Worm (Caenorhabditis elegans) whole organism, L3 larva: ENCODE data around the gene his-35.

Source experiments
- aly-2 ChIP-seq: fragments of 150-350 bp; optimal IDR thresholded peaks from 2 replicates; lab custom pipeline; 2014; ENCODE audit warnings: missing biosample characterization, missing genetic modification characterization
- ama-1 ChIP-seq: fragments of 150-350 bp; optimal IDR thresholded peaks from 2 replicates; lab custom pipeline; 2018
- ceh-16 ChIP-seq: sonication (generic microtip); optimal IDR thresholded peaks from 2 replicates; lab custom pipeline; 2017; ENCODE audit warnings: missing biosample characterization, missing genetic modification characterization
- ceh-28 ChIP-seq: fragments of 150-350 bp; optimal IDR thresholded peaks from 2 replicates; lab custom pipeline; 2014; ENCODE audit warnings: missing biosample characterization, missing genetic modification reagents, missing genetic modification characterization
- ceh-82 ChIP-seq: fragments of 150-350 bp; optimal IDR thresholded peaks from 2 replicates; lab custom pipeline; 2014; ENCODE audit warnings: missing biosample characterization, missing genetic modification characterization
- ceh-9 ChIP-seq: sonication (generic microtip); optimal IDR thresholded peaks from 2 replicates; lab custom pipeline; 2018; ENCODE audit warnings: missing biosample characterization, missing genetic modification characterization
- daf-12 ChIP-seq: fragments of 150-350 bp; optimal IDR thresholded peaks from 2 replicates; lab custom pipeline; 2014; ENCODE audit warnings: missing biosample characterization, missing genetic modification reagents, missing genetic modification characterization
- egl-27 ChIP-seq: sonication (generic microtip); optimal IDR thresholded peaks from 4 replicates; lab custom pipeline; 2017; ENCODE audit warnings: missing biosample characterization, missing genetic modification reagents, missing genetic modification characterization
- egl-5 ChIP-seq: fragments of 150-350 bp; optimal IDR thresholded peaks from 2 replicates; lab custom pipeline; 2017; ENCODE audit warnings: missing biosample characterization, missing genetic modification reagents, missing genetic modification characterization, inconsistent platforms
- elt-1 ChIP-seq: fragments of 150-350 bp; optimal IDR thresholded peaks from 2 replicates; lab custom pipeline; 2014; ENCODE audit warnings: missing biosample characterization, missing genetic modification characterization
- elt-2 ChIP-seq: sonication (generic microtip); optimal IDR thresholded peaks from 2 replicates; lab custom pipeline; 2016; ENCODE audit warnings: missing genetic modification reagents, mild to moderate bottlenecking, missing genetic modification characterization, missing compliant biosample characterization
- elt-3 ChIP-seq, 3 experiments: fragments of 150-350 bp in 1 of 3; sonication (generic microtip) in 2 of 3; optimal IDR thresholded peaks; 2 replicates in 2 of 3; 4 replicates in 1 of 3; lab custom pipeline; 2014 to 2017; ENCODE audit warnings: missing biosample characterization in 3 of 3, missing genetic modification characterization in 3 of 3
- eor-1 ChIP-seq, 2 experiments: fragments of 150-350 bp; optimal IDR thresholded peaks; 2 replicates each; lab custom pipeline; 2014 to 2018; ENCODE audit warnings: missing biosample characterization in 2 of 2, missing genetic modification characterization in 2 of 2
- fkh-10 ChIP-seq: sonication (generic microtip); optimal IDR thresholded peaks from 2 replicates; lab custom pipeline; 2017; ENCODE audit warnings: missing biosample characterization, missing genetic modification reagents, missing genetic modification characterization
- fkh-2 ChIP-seq: fragments of 150-350 bp; optimal IDR thresholded peaks from 2 replicates; lab custom pipeline; 2014; ENCODE audit warnings: missing biosample characterization, missing genetic modification reagents, missing genetic modification characterization
- fos-1 ChIP-seq: fragments of 150-350 bp; optimal IDR thresholded peaks from 2 replicates; lab custom pipeline; 2014; ENCODE audit warnings: missing biosample characterization, missing genetic modification characterization
- hmg-11 ChIP-seq: sonication (generic microtip); optimal IDR thresholded peaks from 2 replicates; lab custom pipeline; 2016; ENCODE audit warnings: missing genetic modification characterization, missing compliant biosample characterization
- jun-1 ChIP-seq: fragments of 150-350 bp; optimal IDR thresholded peaks from 2 replicates; lab custom pipeline; 2014; ENCODE audit warnings: missing biosample characterization, missing genetic modification reagents, missing genetic modification characterization
- lin-15B ChIP-seq: fragments of 150-350 bp; optimal IDR thresholded peaks from 2 replicates; lab custom pipeline; 2014; ENCODE audit warnings: missing biosample characterization, missing genetic modification characterization
- lin-39 ChIP-seq: fragments of 150-350 bp; optimal IDR thresholded peaks from 2 replicates; lab custom pipeline; 2018; ENCODE audit warnings: missing biosample characterization, missing genetic modification reagents, missing genetic modification characterization
- lsy-12 ChIP-seq: sonication (generic microtip); optimal IDR thresholded peaks from 2 replicates; lab custom pipeline; 2016; ENCODE audit warnings: mild to moderate bottlenecking, missing genetic modification characterization, missing compliant biosample characterization
- mml-1 ChIP-seq: fragments of 150-350 bp; sonication (generic microtip); optimal IDR thresholded peaks from 3 replicates; lab custom pipeline; 2014; ENCODE audit warnings: missing biosample characterization, missing genetic modification characterization
- nfya-1 ChIP-seq: sonication (generic microtip); optimal IDR thresholded peaks from 2 replicates; lab custom pipeline; 2017; ENCODE audit warnings: missing genetic modification characterization, mild to moderate bottlenecking, missing compliant biosample characterization, antibody characterized with exemption, moderate library complexity; ENCODE audit not compliant: insufficient read depth
- nhr-11 ChIP-seq: fragments of 150-350 bp; optimal IDR thresholded peaks from 2 replicates; lab custom pipeline; 2014; ENCODE audit warnings: missing biosample characterization, missing genetic modification characterization
- nhr-12 ChIP-seq: fragments of 150-350 bp; optimal IDR thresholded peaks from 2 replicates; lab custom pipeline; 2014; ENCODE audit warnings: missing biosample characterization, missing genetic modification characterization
- nhr-23 ChIP-seq: fragments of 150-350 bp; optimal IDR thresholded peaks from 2 replicates; lab custom pipeline; 2014; ENCODE audit warnings: missing biosample characterization, missing genetic modification reagents, missing genetic modification characterization
- nhr-237 ChIP-seq: fragments of 150-350 bp; optimal IDR thresholded peaks from 2 replicates; lab custom pipeline; 2014; ENCODE audit warnings: missing biosample characterization, missing genetic modification characterization
- nhr-25 ChIP-seq: sonication (generic microtip); optimal IDR thresholded peaks from 2 replicates; lab custom pipeline; 2017; ENCODE audit warnings: missing biosample characterization, missing genetic modification characterization
- nhr-28 ChIP-seq: fragments of 150-350 bp; optimal IDR thresholded peaks from 2 replicates; lab custom pipeline; 2014; ENCODE audit warnings: missing biosample characterization, missing genetic modification characterization
- nhr-43 ChIP-seq: sonication (generic microtip); optimal IDR thresholded peaks from 2 replicates; lab custom pipeline; 2016; ENCODE audit warnings: mild to moderate bottlenecking, missing genetic modification characterization, missing compliant biosample characterization; ENCODE audit not compliant: poor library complexity, severe bottlenecking
- nhr-67 ChIP-seq: fragments of 150-350 bp; optimal IDR thresholded peaks from 2 replicates; lab custom pipeline; 2014; ENCODE audit warnings: missing biosample characterization, missing genetic modification characterization
- nhr-77 ChIP-seq: fragments of 150-350 bp; optimal IDR thresholded peaks from 2 replicates; lab custom pipeline; 2014; ENCODE audit warnings: missing biosample characterization, missing genetic modification characterization
- pha-4 ChIP-seq: fragments of 150-350 bp; optimal IDR thresholded peaks from 2 replicates; lab custom pipeline; 2014; ENCODE audit warnings: missing biosample characterization, missing genetic modification reagents, missing genetic modification characterization
- pqm-1 ChIP-seq: fragments of 150-350 bp; optimal IDR thresholded peaks from 2 replicates; lab custom pipeline; 2017; ENCODE audit warnings: missing biosample characterization, missing genetic modification characterization, inconsistent platforms
- sea-2 ChIP-seq: fragments of 150-350 bp; sonication (generic microtip); optimal IDR thresholded peaks from 4 replicates; lab custom pipeline; 2014; ENCODE audit warnings: missing biosample characterization, missing genetic modification reagents, missing genetic modification characterization
- skn-1 ChIP-seq: fragments of 150-350 bp; optimal IDR thresholded peaks from 2 replicates; lab custom pipeline; 2014; ENCODE audit warnings: missing biosample characterization, missing genetic modification characterization
- snpc-4 ChIP-seq: fragments of 150-350 bp; optimal IDR thresholded peaks from 2 replicates; lab custom pipeline; 2014; ENCODE audit warnings: missing biosample characterization, missing genetic modification characterization
- tbx-2 ChIP-seq: sonication (generic microtip); optimal IDR thresholded peaks from 2 replicates; lab custom pipeline; 2016; ENCODE audit warnings: mild to moderate bottlenecking, missing genetic modification characterization, missing compliant biosample characterization
- unc-39 ChIP-seq: sonication (generic microtip); optimal IDR thresholded peaks from 4 replicates; lab custom pipeline; 2017; ENCODE audit warnings: missing biosample characterization, missing genetic modification characterization
- unc-62 ChIP-seq: fragments of 150-350 bp; sonication (generic microtip); optimal IDR thresholded peaks from 4 replicates; lab custom pipeline; 2014; ENCODE audit warnings: missing biosample characterization, missing genetic modification reagents, missing genetic modification characterization
- zag-1 ChIP-seq: fragments of 150-350 bp; optimal IDR thresholded peaks from 2 replicates; lab custom pipeline; 2014; ENCODE audit warnings: missing biosample characterization, missing genetic modification characterization
- ztf-11 ChIP-seq: fragments of 150-350 bp; optimal IDR thresholded peaks from 2 replicates; lab custom pipeline; 2014; ENCODE audit warnings: missing biosample characterization, missing genetic modification characterization
- ztf-4 ChIP-seq: fragments of 150-350 bp; optimal IDR thresholded peaks from 2 replicates; lab custom pipeline; 2014; ENCODE audit warnings: missing biosample characterization, missing genetic modification characterization

The his-35 gene

ce11 chrV:9503152-9503817 is 41.8 kb downstream of the his-35 start:
- TF ChIP-seq zag-1 (tag; lab: Kevin White, UChicago) (no peak), ztf-4 (tag; lab: Kevin White, UChicago) (no peak), unc-39 (tag; lab: Kevin White, UChicago) (no peak), nhr-43 (peak; percentile 77), tbx-2 (peak; percentile 48), ama-1 (peak; percentile 51), nfya-1 (tag; lab: Kevin White, UChicago) (peak; percentile 40), aly-2 (tag; lab: Kevin White, UChicago) (no peak), nhr-28 (no peak), egl-27 (tag; lab: Kevin White, UChicago) (no peak), elt-3 (tag; optimal IDR thresholded peaks at IDR 0.05; lab: Kevin White, UChicago) (no peak), pha-4 (tag; lab: Kevin White, UChicago) (no peak), fos-1 (no peak), pqm-1 (tag; lab: Kevin White, UChicago) (peak; percentile 17), lsy-12 (tag; lab: Kevin White, UChicago) (peak; percentile 42), elt-1 (peak; percentile 33), nhr-237 (tag; lab: Kevin White, UChicago) (no peak), eor-1 (tag; optimal IDR thresholded peaks at IDR 0.05; lab: Kevin White, UChicago) (no peak), snpc-4 (tag; lab: Kevin White, UChicago) (peak; percentile 95), egl-5 (tag; lab: Kevin White, UChicago) (peak; percentile 26), daf-12 (tag; lab: Kevin White, UChicago) (no peak), hmg-11 (peak; percentile 90), ztf-11 (tag; lab: Kevin White, UChicago) (no peak), nhr-25 (tag; lab: Kevin White, UChicago) (peak; percentile 50), fkh-10 (GFP tag; lab: Kevin White, UChicago) (no peak), unc-62 (GFP tag; lab: Kevin White, UChicago) (no peak), ceh-9 (tag; lab: Kevin White, UChicago) (no peak), nhr-67 (tag; lab: Kevin White, UChicago) (no peak), jun-1 (tag; lab: Kevin White, UChicago) (peak; percentile 17), sea-2 (GFP tag; lab: Kevin White, UChicago) (no peak), fkh-2 (tag; lab: Kevin White, UChicago) (no peak), nhr-23 (tag; lab: Kevin White, UChicago) (peak; percentile 22), elt-2 (tag; lab: Kevin White, UChicago) (peak; percentile 52), ceh-28 (tag; lab: Kevin White, UChicago) (no peak), nhr-12 (tag; lab: Kevin White, UChicago) (no peak), nhr-11 (tag; lab: Kevin White, UChicago) (no peak), lin-39 (tag; lab: Kevin White, UChicago) (peak; percentile 82), ceh-16 (no peak), skn-1 (tag; lab: Kevin White, UChicago) (no peak), ceh-82 (tag; lab: Kevin White, UChicago) (peak; percentile 8), mml-1 (no peak), lin-15B (tag; lab: Kevin White, UChicago) (peak; percentile 38), nhr-77 (tag; lab: Kevin White, UChicago) (no peak)

ce11 chrV:9500826-9501451 is 44.1 kb downstream of the his-35 start, which contains the start of gene swt-5:
swt-5 (plus strand) TSS chrV:9501401.
- TF ChIP-seq lsy-12 (tag; lab: Kevin White, UChicago) (no peak), elt-1 (peak; percentile 91), nhr-25 (tag; lab: Kevin White, UChicago) (peak; percentile 65)
